Fruit fly (Drosophila melanogaster) whole organism, embryonic: ENCODE measurements around the gene ago.
A peak's percentile ranks its signal among the peaks of the same experiment; 100 is the strongest.

ENCODE experiments used
- Abd-B ChIP-seq: fragments of 200-800 bp; sonication (Bioruptor generic); optimal IDR thresholded peaks from 2 replicates; lab custom pipeline; 2018; ENCODE audit warnings: missing biosample characterization, mild to moderate bottlenecking, missing genetic modification characterization, moderate library complexity
- Antp ChIP-seq: fragments of 200-800 bp; sonication (Bioruptor generic); optimal IDR thresholded peaks from 3 replicates; lab custom pipeline; 2016; ENCODE audit warnings: missing biosample characterization, missing genetic modification characterization
- Atf-2 ChIP-seq: fragments of 200-800 bp; sonication (Bioruptor generic); optimal IDR thresholded peaks from 2 replicates; lab custom pipeline; 2016; ENCODE audit warnings: missing biosample characterization, missing genetic modification characterization
- Atf3 ChIP-seq: fragments of 200-800 bp; sonication (Bioruptor generic); optimal IDR thresholded peaks from 3 replicates; lab custom pipeline; 2016; ENCODE audit warnings: missing biosample characterization, missing genetic modification characterization
- CG10543 ChIP-seq: fragments of 200-800 bp; sonication (Bioruptor generic); optimal IDR thresholded peaks from 3 replicates; lab custom pipeline; 2017; ENCODE audit warnings: missing biosample characterization, mild to moderate bottlenecking, missing genetic modification characterization, moderate library complexity
- CG1233 ChIP-seq: fragments of 200-800 bp; sonication (Bioruptor generic); optimal IDR thresholded peaks from 4 replicates; lab custom pipeline; 2018; ENCODE audit warnings: missing biosample characterization, mild to moderate bottlenecking, missing genetic modification characterization
- CG13424 ChIP-seq: fragments of 200-800 bp; sonication (Bioruptor generic); optimal IDR thresholded peaks from 2 replicates; lab custom pipeline; 2019; ENCODE audit warnings: missing biosample characterization, mild to moderate bottlenecking, missing genetic modification characterization, moderate library complexity
- CG14965 ChIP-seq: fragments of 200-800 bp; sonication (Bioruptor generic); optimal IDR thresholded peaks from 2 replicates; lab custom pipeline; 2016; ENCODE audit warnings: missing biosample characterization, missing genetic modification characterization, borderline replicate concordance
- CG16779 ChIP-seq: fragments of 200-800 bp; sonication (Bioruptor generic); IDR thresholded peaks from 2 replicates; pipeline ENCODE4 v1.3.6; 2022; ENCODE audit warnings: missing biosample characterization, missing genetic modification characterization
- CG17359 ChIP-seq: fragments of 200-800 bp; sonication (Bioruptor generic); optimal IDR thresholded peaks from 3 replicates; lab custom pipeline; 2018; ENCODE audit warnings: missing biosample characterization, mild to moderate bottlenecking, missing genetic modification characterization, moderate library complexity
- CG18011 ChIP-seq: fragments of 200-800 bp; sonication (Bioruptor generic); optimal IDR thresholded peaks from 2 replicates; lab custom pipeline; 2017; ENCODE audit warnings: missing biosample characterization, missing genetic modification characterization, mild to moderate bottlenecking, moderate library complexity, missing genotype
- CG18262 ChIP-seq: fragments of 200-800 bp; optimal IDR thresholded peaks from 3 replicates; lab custom pipeline; 2019; ENCODE audit warnings: missing biosample characterization, mild to moderate bottlenecking, missing genetic modification characterization, moderate library complexity
- CG2678 ChIP-seq: fragments of 200-800 bp; sonication (Bioruptor generic); optimal IDR thresholded peaks from 3 replicates; lab custom pipeline; 2019; ENCODE audit warnings: missing biosample characterization, mild to moderate bottlenecking, missing genetic modification characterization, moderate library complexity
- CG33213 ChIP-seq: fragments of 200-800 bp; sonication (Bioruptor generic); optimal IDR thresholded peaks from 3 replicates; lab custom pipeline; 2016; ENCODE audit warnings: missing biosample characterization, missing genetic modification characterization
- CG4730 ChIP-seq: fragments of 200-800 bp; sonication (Bioruptor generic); IDR thresholded peaks from 2 replicates; pipeline ENCODE4 v1.3.6; 2022; ENCODE audit warnings: missing biosample characterization, missing genetic modification characterization
- CG6175 ChIP-seq: fragments of 200-800 bp; sonication (Bioruptor generic); IDR thresholded peaks from 3 replicates; pipeline ENCODE4 v1.3.6; 2022; ENCODE audit warnings: missing biosample characterization, missing genetic modification characterization
- CG6683 ChIP-seq: fragments of 200-800 bp; sonication (Bioruptor generic); optimal IDR thresholded peaks from 2 replicates; lab custom pipeline; 2017; ENCODE audit warnings: missing biosample characterization, mild to moderate bottlenecking, missing genetic modification characterization, missing genetic modification reagents
- CG7745 ChIP-seq: fragments of 200-800 bp; sonication (Bioruptor generic); optimal IDR thresholded peaks from 2 replicates; lab custom pipeline; 2018; ENCODE audit warnings: missing biosample characterization, mild to moderate bottlenecking, missing genetic modification characterization, moderate library complexity
- CG7987 ChIP-seq: fragments of 200-800 bp; sonication (Bioruptor generic); optimal IDR thresholded peaks from 2 replicates; lab custom pipeline; 2018; ENCODE audit warnings: missing biosample characterization, mild to moderate bottlenecking, missing genetic modification characterization, moderate library complexity
- CG8089 ChIP-seq: fragments of 200-800 bp; sonication (Bioruptor generic); optimal IDR thresholded peaks from 3 replicates; lab custom pipeline; 2016; ENCODE audit warnings: missing biosample characterization, missing genetic modification characterization
- CG9609 ChIP-seq: fragments of 200-800 bp; sonication (Bioruptor generic); optimal IDR thresholded peaks from 3 replicates; lab custom pipeline; 2016; ENCODE audit warnings: missing biosample characterization, missing genetic modification characterization
- CHES-1-like ChIP-seq: fragments of 200-800 bp; sonication (Bioruptor generic); optimal IDR thresholded peaks from 2 replicates; lab custom pipeline; 2016; ENCODE audit warnings: missing biosample characterization, missing genetic modification characterization
- Chrac-16 ChIP-seq: fragments of 200-800 bp; sonication (Bioruptor generic); optimal IDR thresholded peaks from 3 replicates; lab custom pipeline; 2016; ENCODE audit warnings: missing biosample characterization, missing genetic modification characterization
- Fer3 ChIP-seq: fragments of 200-800 bp; sonication (Bioruptor generic); optimal IDR thresholded peaks from 2 replicates; lab custom pipeline; 2018; ENCODE audit warnings: missing biosample characterization, mild to moderate bottlenecking, missing genetic modification characterization, moderate library complexity
- HLHmδ ChIP-seq: fragments of 200-800 bp; sonication (Bioruptor generic); optimal IDR thresholded peaks from 2 replicates; lab custom pipeline; 2018; ENCODE audit warnings: missing biosample characterization, mild to moderate bottlenecking, missing genetic modification characterization, moderate library complexity
- Jarid2 ChIP-seq: fragments of 200-800 bp; sonication (Bioruptor generic); optimal IDR thresholded peaks from 3 replicates; lab custom pipeline; 2017; ENCODE audit warnings: mild to moderate bottlenecking, missing biosample characterization, missing genetic modification reagents, missing genetic modification characterization
- Lhr ChIP-seq: fragments of 200-800 bp; sonication (Bioruptor generic); optimal IDR thresholded peaks from 3 replicates; lab custom pipeline; 2017; ENCODE audit warnings: mild to moderate bottlenecking, missing biosample characterization, missing genetic modification reagents, missing genetic modification characterization
- NC2β ChIP-seq: fragments of 200-800 bp; sonication (Bioruptor generic); optimal IDR thresholded peaks from 2 replicates; lab custom pipeline; 2016; ENCODE audit warnings: missing biosample characterization, missing genetic modification characterization
- Optix ChIP-seq: fragments of 200-800 bp; sonication (Bioruptor generic); IDR thresholded peaks from 3 replicates; pipeline ENCODE4 v1.3.6; 2022; ENCODE audit warnings: missing biosample characterization, missing genetic modification characterization
- Spps ChIP-seq: fragments of 200-800 bp; sonication (Bioruptor generic); optimal IDR thresholded peaks from 2 replicates; lab custom pipeline; 2018; ENCODE audit warnings: missing biosample characterization, mild to moderate bottlenecking, missing genetic modification characterization
- Trl ChIP-seq, 3 experiments: fragments of >200 bp in 2 of 3; fragments of 200-800 bp in 1 of 3; sonication (Bioruptor generic) in 1 of 3; optimal IDR thresholded peaks; 2 replicates in 1 of 3; 3 replicates in 2 of 3; lab custom pipeline; 2016 to 2017; ENCODE audit warnings: missing biosample characterization in 1 of 3, missing genetic modification characterization in 1 of 3
- Usf ChIP-seq: fragments of 200-800 bp; sonication (Bioruptor generic); optimal IDR thresholded peaks from 2 replicates; lab custom pipeline; 2017; ENCODE audit warnings: missing genotype, missing biosample characterization, missing genetic modification characterization
- ash1 ChIP-seq: fragments of 200-800 bp; sonication (Bioruptor generic); optimal IDR thresholded peaks from 2 replicates; lab custom pipeline; 2018; ENCODE audit warnings: missing biosample characterization, mild to moderate bottlenecking, missing genetic modification characterization
- br ChIP-seq: fragments of >200 bp; optimal IDR thresholded peaks from 2 replicates; lab custom pipeline; 2017
- cas ChIP-seq: fragments of 200-800 bp; sonication (Bioruptor generic); IDR thresholded peaks from 2 replicates; pipeline ENCODE4 v1.3.6; 2022; ENCODE audit warnings: missing biosample characterization, missing genetic modification characterization
- cwo ChIP-seq: fragments of 200-800 bp; sonication (Bioruptor generic); optimal IDR thresholded peaks from 3 replicates; lab custom pipeline; 2017; ENCODE audit warnings: missing biosample characterization, missing genetic modification characterization, mild to moderate bottlenecking, moderate library complexity, missing genetic modification reagents
- en ChIP-seq: fragments of 200-800 bp; sonication (Bioruptor generic); optimal IDR thresholded peaks from 2 replicates; lab custom pipeline; 2016; ENCODE audit warnings: missing biosample characterization, missing genetic modification characterization
- fd96Cb ChIP-seq: fragments of 200-800 bp; sonication (Bioruptor generic); optimal IDR thresholded peaks from 2 replicates; lab custom pipeline; 2018; ENCODE audit warnings: missing biosample characterization, mild to moderate bottlenecking, missing genetic modification characterization, moderate library complexity
- gce ChIP-seq: fragments of 200-800 bp; sonication (Bioruptor generic); IDR thresholded peaks from 3 replicates; pipeline ENCODE4 v1.3.6; 2022; ENCODE audit warnings: missing biosample characterization, missing genetic modification characterization
- grn ChIP-seq: fragments of 200-800 bp; sonication (Bioruptor generic); optimal IDR thresholded peaks from 3 replicates; lab custom pipeline; 2017; ENCODE audit warnings: missing biosample characterization, missing genetic modification characterization
- h ChIP-seq: fragments of >200 bp; optimal IDR thresholded peaks from 2 replicates; lab custom pipeline; 2017
- luna ChIP-seq: fragments of 200-800 bp; sonication (Bioruptor generic); optimal IDR thresholded peaks from 2 replicates; lab custom pipeline; 2016; ENCODE audit warnings: missing biosample characterization, missing genetic modification characterization
- psq ChIP-seq: fragments of 200-800 bp; sonication (Bioruptor generic); optimal IDR thresholded peaks from 2 replicates; lab custom pipeline; 2017; ENCODE audit warnings: missing biosample characterization, missing genetic modification characterization
- salm ChIP-seq: fragments of 200-800 bp; sonication (Bioruptor generic); optimal IDR thresholded peaks from 2 replicates; lab custom pipeline; 2018; ENCODE audit warnings: missing biosample characterization, mild to moderate bottlenecking, missing genetic modification characterization
- sima ChIP-seq: fragments of 200-800 bp; sonication (Bioruptor generic); optimal IDR thresholded peaks from 2 replicates; lab custom pipeline; 2016; ENCODE audit warnings: missing biosample characterization, missing genetic modification characterization
- slbo ChIP-seq: fragments of 200-800 bp; sonication (Bioruptor generic); IDR thresholded peaks from 2 replicates; pipeline ENCODE4 v1.3.6; 2022; ENCODE audit warnings: missing biosample characterization, missing genetic modification characterization
- ttk ChIP-seq: fragments of 200-800 bp; sonication (Bioruptor generic); IDR thresholded peaks from 2 replicates; pipeline ENCODE4 v2.1.2; 2022; ENCODE audit warnings: missing biosample characterization, missing genetic modification characterization
- wek ChIP-seq: fragments of 200-800 bp; sonication (Bioruptor generic); optimal IDR thresholded peaks from 3 replicates; lab custom pipeline; 2018; ENCODE audit warnings: missing biosample characterization, mild to moderate bottlenecking, missing genetic modification characterization, moderate library complexity
- wor ChIP-seq: fragments of 200-800 bp; sonication (Bioruptor generic); IDR thresholded peaks from 2 replicates; pipeline ENCODE4 v1.3.6; 2022; ENCODE audit warnings: missing biosample characterization, missing genetic modification characterization
- z ChIP-seq: fragments of 200-800 bp; sonication (Bioruptor generic); IDR thresholded peaks from 3 replicates; pipeline ENCODE4 v1.3.6; 2022; ENCODE audit warnings: missing biosample characterization, missing genetic modification characterization
- zen2 ChIP-seq: fragments of 200-800 bp; sonication (Bioruptor generic); IDR thresholded peaks from 3 replicates; pipeline ENCODE4 v1.3.6; 2022; ENCODE audit warnings: missing biosample characterization, missing genetic modification characterization; ENCODE audit not compliant: partially characterized antibody
- zfh1 ChIP-seq: fragments of 200-800 bp; sonication (Bioruptor generic); IDR thresholded peaks from 3 replicates; pipeline ENCODE4 v1.3.6; 2022; ENCODE audit warnings: missing biosample characterization, missing genetic modification characterization

Gene ago

DNA sequence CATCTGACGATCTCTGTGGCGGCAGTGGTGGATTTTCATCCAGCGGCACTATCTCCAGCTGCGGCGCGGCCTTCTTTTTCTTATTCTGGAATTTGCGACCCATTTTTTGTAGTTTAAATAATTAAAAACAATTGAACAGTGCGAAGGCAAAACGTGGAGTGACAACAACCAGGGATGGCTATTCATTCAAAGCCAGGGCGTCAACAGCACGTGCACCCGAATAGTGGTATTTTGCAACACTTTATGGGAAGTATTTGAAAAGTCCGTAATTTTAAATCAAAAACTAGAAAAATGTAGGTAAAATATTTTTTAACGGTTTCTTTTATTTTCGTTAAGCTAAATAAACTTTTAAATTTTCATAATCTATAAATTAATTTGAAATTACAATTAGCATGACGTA is 28.5 kb upstream of the ago start, which contains the start of gene CG11583 (continued):
- TF ChIP-seq Usf (no peak), Fer3 (tag; lab: Kevin White, UChicago) (no peak), Lhr (GFP tag; lab: Kevin White, UChicago) (no peak), sima (GFP tag; lab: Kevin White, UChicago) (no peak), CHES-1-like (GFP tag; lab: Kevin White, UChicago) (peak; percentile 60), CG13424 (tag; lab: Kevin White, UChicago) (no peak), zfh1 (GFP tag; lab: Robert Waterston, UW) (no peak), wor (GFP tag; lab: Robert Waterston, UW) (no peak), CG6175 (GFP tag; lab: Robert Waterston, UW) (0 out of 3 replicates have a peak, but pooled peaks have one; percentile 26), CG4730 (no peak), CG7745 (no peak), grn (GFP tag; lab: Kevin White, UChicago) (no peak), cwo (GFP tag; lab: Kevin White, UChicago) (peak; percentile 93), Antp (peak; percentile 44), cas (GFP tag; lab: Robert Waterston, UW) (no peak), ash1 (GFP tag; lab: Kevin White, UChicago) (no peak), Atf-2 (no peak), CG10543 (no peak), CG14965 (GFP tag; lab: Kevin White, UChicago) (no peak), Optix (no peak), CG8089 (no peak), slbo (GFP tag; lab: Robert Waterston, UW) (peak; percentile 71), luna (no peak), Jarid2 (no peak), CG9609 (GFP tag; lab: Kevin White, UChicago) (peak; percentile 38), Trl (optimal IDR thresholded peaks at IDR 0.05; lab: Kevin White, UChicago) (no peak), Trl (GFP tag; optimal IDR thresholded peaks at IDR 0.05; lab: Kevin White, UChicago) (peak; percentile 34), CG17359 (no peak), en (GFP tag; lab: Kevin White, UChicago) (peak; percentile 4), CG6683 (no peak), salm (tag; lab: Kevin White, UChicago) (no peak), fd96Cb (no peak), Chrac-16 (peak; percentile 28), CG1233 (GFP tag; lab: Kevin White, UChicago) (no peak), ttk (GFP tag; lab: Robert Waterston, UW) (no peak), CG33213 (GFP tag; lab: Kevin White, UChicago) (peak; percentile 39), CG18262 (tag; lab: Kevin White, UChicago) (peak; percentile 5), h (no peak), gce (GFP tag; lab: Robert Waterston, UW) (no peak), CG18011 (no peak), Atf3 (GFP tag; lab: Kevin White, UChicago) (no peak), zen2 (no peak), br (no peak), psq (GFP tag; lab: Kevin White, UChicago) (peak; percentile 3), HLHmδ (GFP tag; lab: Kevin White, UChicago) (no peak), NC2β (GFP tag; lab: Kevin White, UChicago) (peak; percentile 57), wek (GFP tag; lab: Kevin White, UChicago) (no peak), CG2678 (tag; lab: Kevin White, UChicago) (no peak), z (no peak), CG7987 (GFP tag; lab: Kevin White, UChicago) (peak; percentile 48), Spps (tag; lab: Kevin White, UChicago) (no peak), Abd-B (no peak), CG16779 (GFP tag; lab: Robert Waterston, UW) (0 out of 2 replicates have a peak, but pooled peaks have one; percentile 2)
